Fruit fly (Drosophila melanogaster): ENCODE data around the gene spi.

Gene spi

DNA sequence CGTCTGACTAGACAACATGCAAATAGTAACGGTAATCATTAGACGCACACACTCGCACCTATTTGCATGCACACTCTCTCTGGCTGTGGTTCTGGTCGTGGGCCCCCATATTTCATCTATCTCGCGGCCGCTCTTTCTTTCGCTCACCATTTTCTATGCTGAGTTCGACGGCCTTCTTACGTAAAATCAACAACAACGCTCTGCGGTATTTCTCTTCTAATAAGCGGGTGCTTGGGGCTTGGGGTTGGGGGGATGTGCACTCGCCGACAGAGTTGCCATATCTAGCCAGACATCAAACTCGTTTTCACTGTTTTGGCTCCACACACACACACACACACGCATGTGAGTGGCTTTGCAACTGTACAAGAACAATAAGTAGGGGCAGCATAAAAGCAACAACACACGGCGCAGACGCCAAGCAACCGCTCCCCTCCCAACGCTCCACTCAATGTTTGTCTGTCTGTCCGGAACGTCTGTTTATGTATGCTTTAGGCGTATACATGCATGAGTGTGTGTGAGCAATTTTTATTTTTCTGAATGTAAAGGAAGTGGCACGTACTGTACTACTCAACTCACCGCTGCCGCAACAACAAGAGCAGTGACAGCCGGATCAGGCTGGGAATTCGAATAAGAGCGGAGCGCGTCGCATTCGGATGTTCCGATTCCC is 2.0 kb downstream of the spi start (continued):
- no peak for TF ChIP-seq lbe (GFP tag; optimal IDR thresholded peaks at IDR 0.05)
- peak; percentile 98 for TF ChIP-seq kni (GFP tag; optimal IDR thresholded peaks at IDR 0.05)
- no peak for TF ChIP-seq HLH54F (GFP tag; optimal IDR thresholded peaks at IDR 0.05)
- TF ChIP-seq gcm2 (GFP tag; optimal IDR thresholded peaks at IDR 0.05): no peak
- no peak for TF ChIP-seq Dp (GFP tag; optimal IDR thresholded peaks at IDR 0.05)
- no peak for TF ChIP-seq MBD-R2 (GFP tag; IDR thresholded peaks at IDR 0.05)
- no peak for TF ChIP-seq CG7963 (GFP tag; IDR thresholded peaks at IDR 0.05; ENCODE audit: partially characterized antibody)
- TF ChIP-seq corto (GFP tag; optimal IDR thresholded peaks at IDR 0.05): no peak
- no peak for TF ChIP-seq CG10979 (tag; optimal IDR thresholded peaks at IDR 0.05)
- TF ChIP-seq Ets65A (GFP tag): no peak
- no peak for TF ChIP-seq CG4820 (GFP tag; optimal IDR thresholded peaks at IDR 0.05)
- no peak for TF ChIP-seq Nf-YB (GFP tag; optimal IDR thresholded peaks at IDR 0.05)
- no peak for TF ChIP-seq CG9817 (tag; optimal IDR thresholded peaks at IDR 0.05)
- no peak for TF ChIP-seq CG10565 (GFP tag; optimal IDR thresholded peaks at IDR 0.05)
- TF ChIP-seq caup (GFP tag; optimal IDR thresholded peaks at IDR 0.05; ENCODE audit: severe bottlenecking): no peak
- TF ChIP-seq BEAF-32 (GFP tag; optimal IDR thresholded peaks at IDR 0.05): no peak
- TF ChIP-seq CG4707 (GFP tag; optimal IDR thresholded peaks at IDR 0.05): no peak
- peak; percentile 58; the same call in 1 of the 2 replicates for TF ChIP-seq CG32767 (GFP tag; IDR thresholded peaks at IDR 0.05)
- no peak for TF ChIP-seq ttk (GFP tag; IDR thresholded peaks at IDR 0.05)
- no peak for TF ChIP-seq p53 (GFP tag; optimal IDR thresholded peaks at IDR 0.05)
- no peak for TF ChIP-seq chif (GFP tag; optimal IDR thresholded peaks at IDR 0.05)
- TF ChIP-seq Kr (GFP tag; optimal IDR thresholded peaks at IDR 0.05): no peak
- TF ChIP-seq Sry-β (GFP tag; optimal IDR thresholded peaks at IDR 0.05): no peak
- no peak for TF ChIP-seq toy (GFP tag; IDR thresholded peaks at IDR 0.05)
- TF ChIP-seq Hr51 (GFP tag; optimal IDR thresholded peaks at IDR 0.05): no peak
- TF ChIP-seq CG1233 (GFP tag; optimal IDR thresholded peaks at IDR 0.05): no peak
- TF ChIP-seq schlank (tag; optimal IDR thresholded peaks at IDR 0.05): no peak
- no peak for TF ChIP-seq bowl (GFP tag; IDR thresholded peaks at IDR 0.05)
- no peak for TF ChIP-seq vfl (GFP tag; optimal IDR thresholded peaks at IDR 0.05)
- TF ChIP-seq CG33213 (GFP tag; optimal IDR thresholded peaks at IDR 0.05): no peak
- TF ChIP-seq CG10209 (GFP tag; optimal IDR thresholded peaks at IDR 0.05): no peak
- no peak for TF ChIP-seq CG1603 (tag; optimal IDR thresholded peaks at IDR 0.05)
- no peak for TF ChIP-seq CG3995 (GFP tag; optimal IDR thresholded peaks at IDR 0.05)
- no peak for TF ChIP-seq CG9215 (GFP tag; IDR thresholded peaks at IDR 0.05)
- TF ChIP-seq CG16813 (GFP tag; IDR thresholded peaks at IDR 0.05; ENCODE audit: partially characterized antibody): peak; percentile 24; the same call in 1 of the 3 replicates
- TF ChIP-seq CG4282 (GFP tag; optimal IDR thresholded peaks at IDR 0.05): no peak
- TF ChIP-seq CG7271 (tag; optimal IDR thresholded peaks at IDR 0.05): no peak
- no peak for TF ChIP-seq CkIIα-i1 (GFP tag; IDR thresholded peaks at IDR 0.05)
- no peak for TF ChIP-seq Chrac-16 (GFP tag; optimal IDR thresholded peaks at IDR 0.05)
- TF ChIP-seq CG11085 (GFP tag; IDR thresholded peaks at IDR 0.05): no peak
- no peak for TF ChIP-seq CG12219 (GFP tag; optimal IDR thresholded peaks at IDR 0.05)
- TF ChIP-seq CG18619 (GFP tag; optimal IDR thresholded peaks at IDR 0.05): no peak
- peak; percentile 88 for TF ChIP-seq aop (GFP tag; IDR thresholded peaks at IDR 0.05)
- TF ChIP-seq Hr39 (optimal IDR thresholded peaks at IDR 0.05): no peak
- TF ChIP-seq CG34224 (GFP tag; IDR thresholded peaks at IDR 0.05; ENCODE audit: partially characterized antibody): peak; percentile 56; the same call in 2 of the 3 replicates
- no peak for TF ChIP-seq maf-S (GFP tag; optimal IDR thresholded peaks at IDR 0.05)
- no peak for TF ChIP-seq Taf1 (GFP tag; IDR thresholded peaks at IDR 0.05)
- no peak for TF ChIP-seq CG17829 (tag; optimal IDR thresholded peaks at IDR 0.05)
- TF ChIP-seq Mrtf (GFP tag; IDR thresholded peaks at IDR 0.05): no peak
- no peak for TF ChIP-seq HHEX (GFP tag; optimal IDR thresholded peaks at IDR 0.05)
